Worm (Caenorhabditis elegans): ENCODE data around the gene fbxb-62.
"Not testable (repeated sequence)": the region's sequence is repeated elsewhere in the genome, so short reads cannot be mapped to it uniquely, and the experiment has no call there.

The fbxb-62 gene

DNA sequence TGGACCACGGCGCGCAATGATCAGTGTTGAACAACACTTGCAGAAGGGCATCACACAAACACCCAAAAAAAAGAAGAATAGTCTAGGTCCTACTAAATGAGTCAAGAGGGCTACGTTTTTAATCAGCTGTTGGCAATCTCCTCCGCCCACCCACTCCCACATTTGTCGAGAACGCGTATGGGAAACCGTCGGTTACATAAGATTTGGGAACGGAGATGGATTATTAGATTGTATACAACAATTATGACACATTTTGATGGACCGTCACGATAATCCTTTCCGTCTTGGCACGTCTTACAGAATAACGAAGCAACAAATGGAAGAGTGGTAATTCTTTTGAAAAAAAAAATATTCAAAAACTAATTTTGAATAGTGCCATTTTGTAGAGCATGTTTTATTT is 15.9 kb downstream of the fbxb-62 start:
- TF ChIP-seq nhr-77 (tag; optimal IDR thresholded peaks at IDR 0.05) (no peak), unc-62 (GFP tag; optimal IDR thresholded peaks at IDR 0.05) (no peak), unc-39 (tag; optimal IDR thresholded peaks at IDR 0.05) (no peak), fkh-2 (tag; optimal IDR thresholded peaks at IDR 0.05) (no peak), R02D3.7 (tag; optimal IDR thresholded peaks at IDR 0.05) (no peak), egl-27 (tag; optimal IDR thresholded peaks at IDR 0.05) (no peak), jun-1 (tag; optimal IDR thresholded peaks at IDR 0.05) (no peak), ceh-16 (tag; optimal IDR thresholded peaks at IDR 0.05) (no peak), elt-3 (tag; optimal IDR thresholded peaks at IDR 0.05) (no peak), lin-39 (tag; optimal IDR thresholded peaks at IDR 0.05) (no peak), eor-1 (tag; optimal IDR thresholded peaks at IDR 0.05) (no peak)

DNA sequence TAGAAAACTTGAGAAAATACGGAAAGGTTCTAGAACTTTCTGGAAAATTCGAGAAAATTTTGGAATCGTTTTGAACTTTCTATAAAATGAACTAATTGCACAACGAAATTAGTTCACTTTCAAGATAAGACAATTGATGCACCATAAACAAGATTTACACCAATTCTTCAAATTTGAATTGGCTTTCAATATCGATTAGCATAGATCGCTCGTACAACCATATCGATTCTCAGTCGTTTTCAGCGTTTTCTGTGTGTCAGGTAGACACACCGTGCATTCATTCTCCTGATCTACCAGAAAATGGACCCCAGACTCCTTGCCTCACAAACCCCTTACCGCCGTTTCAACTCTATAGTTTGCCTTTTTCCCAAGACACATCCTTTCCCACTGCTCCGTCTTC is 19.5 kb downstream of the fbxb-62 start, which contains the start of gene fbxb-117:
Gene fbxb-117 (plus strand): TSS at position 301 of the 400 bp plus-strand sequence.
- no peak for TF ChIP-seq fos-1 (tag; optimal IDR thresholded peaks at IDR 0.05)

DNA sequence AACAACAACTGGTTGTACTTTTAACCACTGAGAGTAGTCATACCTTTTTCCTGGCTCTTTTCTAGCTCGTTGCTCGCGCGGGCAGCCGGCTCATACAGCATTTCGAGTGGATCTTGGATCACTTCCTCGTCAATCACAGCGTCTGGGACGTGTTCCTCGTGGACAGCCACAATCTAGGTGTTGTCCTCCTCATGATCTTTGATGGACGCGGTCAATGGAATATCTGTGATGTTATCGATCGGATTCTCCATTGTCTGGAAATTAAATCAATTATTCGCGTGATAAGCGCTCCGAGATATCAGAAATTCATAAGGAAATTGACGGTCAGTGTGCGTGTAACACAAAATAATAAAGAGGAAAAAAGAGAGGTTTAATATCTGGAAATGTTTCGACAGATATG is 21.9 kb downstream of the fbxb-62 start, which contains the start of gene F21D9.8:
Gene F21D9.8 (minus strand): TSS at position 101 of the 400 bp plus-strand sequence.
- TF ChIP-seq nhr-28 (tag; optimal IDR thresholded peaks at IDR 0.05) (no peak), eor-1 (tag; optimal IDR thresholded peaks at IDR 0.05) (no peak), egl-27 (tag; optimal IDR thresholded peaks at IDR 0.05) (no peak), ceh-16 (tag; optimal IDR thresholded peaks at IDR 0.05) (no peak), nhr-67 (tag; optimal IDR thresholded peaks at IDR 0.05) (no peak), lin-39 (tag; optimal IDR thresholded peaks at IDR 0.05) (no peak), R02D3.7 (tag; optimal IDR thresholded peaks at IDR 0.05) (no peak), ztf-4 (tag; optimal IDR thresholded peaks at IDR 0.05) (no peak), pqm-1 (tag; optimal IDR thresholded peaks at IDR 0.05) (no peak), mdl-1 (tag; optimal IDR thresholded peaks at IDR 0.05) (no peak), lin-15B (tag; optimal IDR thresholded peaks at IDR 0.05) (no peak)

DNA sequence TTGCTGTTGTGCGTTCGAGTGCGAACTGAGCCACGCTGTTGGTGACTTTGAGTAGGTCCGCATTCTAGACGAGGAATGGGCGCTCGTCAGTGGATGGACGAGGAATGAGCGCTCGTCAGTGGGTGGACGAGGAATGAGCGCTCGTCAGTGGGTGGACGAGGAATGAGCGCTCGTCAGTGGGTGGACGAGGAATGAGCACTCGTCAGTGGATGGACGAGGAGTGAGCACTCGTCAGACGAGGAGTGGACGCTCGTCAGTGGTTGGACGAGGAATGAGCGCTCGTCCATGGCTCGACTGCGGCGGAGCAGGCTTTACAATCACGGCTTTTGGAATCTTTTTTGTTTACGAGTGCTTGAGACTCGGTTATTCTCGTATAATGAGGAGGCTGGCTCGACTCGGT is 23.3 kb downstream of the fbxb-62 start:
- no peak for TF ChIP-seq nhr-12 (tag; optimal IDR thresholded peaks at IDR 0.05)
- TF ChIP-seq egl-27 (tag; optimal IDR thresholded peaks at IDR 0.05) = no peak
- TF ChIP-seq ZK546.5 (tag; optimal IDR thresholded peaks at IDR 0.05) = no peak
- TF ChIP-seq lin-39 (tag; optimal IDR thresholded peaks at IDR 0.05) = no peak
- TF ChIP-seq lin-15B (tag; optimal IDR thresholded peaks at IDR 0.05) = no peak
- no peak for TF ChIP-seq ceh-16 (tag; optimal IDR thresholded peaks at IDR 0.05)
- no peak for TF ChIP-seq elt-1 (tag; optimal IDR thresholded peaks at IDR 0.05)
- no peak for TF ChIP-seq sea-2 (GFP tag; optimal IDR thresholded peaks at IDR 0.05)
- no peak for TF ChIP-seq nhr-77 (tag; optimal IDR thresholded peaks at IDR 0.05)
- no peak for TF ChIP-seq mml-1 (tag; optimal IDR thresholded peaks at IDR 0.05)

- TF ChIP-seq pha-4 (tag; optimal IDR thresholded peaks at IDR 0.05) = no peak
- TF ChIP-seq snpc-4 (tag; optimal IDR thresholded peaks at IDR 0.05) = no peak
- no peak for TF ChIP-seq egl-27 (tag; optimal IDR thresholded peaks at IDR 0.05)
- no peak for TF ChIP-seq nhr-67 (tag; optimal IDR thresholded peaks at IDR 0.05)
- no peak for TF ChIP-seq nhr-43 (tag; optimal IDR thresholded peaks at IDR 0.05; ENCODE audit: poor library complexity, severe bottlenecking)
Observed at ce11 chrV:19276354-19276753, 25.5 kb downstream of the fbxb-62 start.

DNA sequence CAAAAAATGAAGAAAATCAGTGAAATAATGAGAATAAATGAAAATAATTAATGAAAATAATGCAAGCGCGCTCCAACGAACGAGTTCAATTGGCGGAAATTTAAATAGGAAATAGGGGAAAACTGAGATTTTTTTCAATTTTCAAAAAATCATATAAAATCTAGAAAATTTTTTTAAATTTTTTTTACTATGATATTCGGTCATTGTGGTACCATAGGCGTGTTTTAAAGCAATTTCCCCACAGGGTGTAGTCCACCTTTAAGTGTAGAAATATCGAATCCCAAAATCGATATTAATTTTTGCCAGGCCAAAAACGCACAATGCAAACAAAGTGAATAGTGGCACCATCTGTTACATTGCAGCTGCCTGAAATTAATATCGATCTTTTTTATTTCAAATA is 37.7 kb downstream of the fbxb-62 start, which contains the start of gene F21D9.1:
Gene F21D9.1 (plus strand): TSS at position 301 of the 400 bp plus-strand sequence.
- not testable (repeated sequence) for TF ChIP-seq ceh-28 (tag; optimal IDR thresholded peaks at IDR 0.05); ama-1 (optimal IDR thresholded peaks at IDR 0.05); ztf-11 (tag; optimal IDR thresholded peaks at IDR 0.05)

DNA sequence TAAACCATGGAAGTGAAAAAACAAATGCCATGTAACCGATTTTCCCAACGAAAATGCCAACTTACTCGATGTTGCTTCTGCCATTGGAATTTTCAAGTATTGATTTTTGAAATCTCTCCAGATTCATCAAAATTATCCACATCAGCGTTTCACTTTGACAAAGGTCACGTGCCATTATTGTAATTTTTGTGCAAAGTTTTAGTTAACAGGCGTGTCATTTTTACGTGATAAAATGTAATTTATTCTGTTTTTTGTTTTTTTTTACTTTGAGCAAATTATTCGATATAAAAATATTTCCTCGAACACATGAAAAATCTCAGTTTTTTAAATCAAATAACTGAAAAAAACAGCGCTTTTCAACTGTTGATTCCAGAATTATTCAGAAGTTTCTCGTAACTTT is 39.5 kb downstream of the fbxb-62 start, which contains the start of gene F21D9.2:
Gene F21D9.2 (minus strand): TSS at position 101 of the 400 bp plus-strand sequence.
- no peak for TF ChIP-seq nhr-67 (tag; optimal IDR thresholded peaks at IDR 0.05)
- no peak for TF ChIP-seq unc-62 (GFP tag; optimal IDR thresholded peaks at IDR 0.05)
- no peak for TF ChIP-seq zag-1 (tag; optimal IDR thresholded peaks at IDR 0.05)
- no peak for TF ChIP-seq hmg-11 (tag; optimal IDR thresholded peaks at IDR 0.05)
- TF ChIP-seq ztf-11 (tag; optimal IDR thresholded peaks at IDR 0.05) = no peak
- TF ChIP-seq unc-39 (tag; optimal IDR thresholded peaks at IDR 0.05) = no peak
- no peak for TF ChIP-seq fos-1 (tag; optimal IDR thresholded peaks at IDR 0.05)
- TF ChIP-seq elt-3 (tag; optimal IDR thresholded peaks at IDR 0.05) = no peak
- no peak for TF ChIP-seq snpc-4 (tag; optimal IDR thresholded peaks at IDR 0.05)
